Worm (Caenorhabditis elegans): Measurements from ENCODE around the gene pcp-5.
A peak's percentile ranks its signal among the peaks of the same experiment; 100 is the strongest.

pcp-5 gene

ce11 chrIII:7855468-7855867 is 51.9 kb downstream of the pcp-5 start (continued):
- TF ChIP-seq F49E8.2 (tag; optimal IDR thresholded peaks at IDR 0.05; ENCODE audit: insufficient read depth) (peak; percentile 82), rcor-1 (GFP tag; IDR thresholded peaks at IDR 0.05) (peak; percentile 61), C17E4.6 (GFP tag; IDR thresholded peaks at IDR 0.05) (0 out of 2 replicates have a peak, but pooled peaks have one; percentile 11), ztf-6 (GFP tag; IDR thresholded peaks at IDR 0.05) (no peak), tlf-1 (GFP tag; optimal IDR thresholded peaks at IDR 0.05) (peak; percentile 64), cebp-1 (GFP tag; IDR thresholded peaks at IDR 0.05) (no peak), cebp-1 (tag; optimal IDR thresholded peaks at IDR 0.05) (peak; percentile 19), B0336.3 (GFP tag; IDR thresholded peaks at IDR 0.05) (peak; percentile 82), ekl-4 (GFP tag; IDR thresholded peaks at IDR 0.05) (peak; percentile 78), nhr-90 (tag; optimal IDR thresholded peaks at IDR 0.05) (peak; percentile 9), lin-26 (GFP tag; IDR thresholded peaks at IDR 0.05) (peak; percentile 77), attf-6 (GFP tag; IDR thresholded peaks at IDR 0.05) (peak; percentile 79; the same call in 1 of the 2 replicates), ztf-18 (tag; optimal IDR thresholded peaks at IDR 0.05) (peak; percentile 45), F39B2.1 (GFP tag; IDR thresholded peaks at IDR 0.05) (peak; percentile 48; the same call in 1 of the 2 replicates), F52B5.7 (tag; optimal IDR thresholded peaks at IDR 0.05) (no peak), pbrm-1 (GFP tag; IDR thresholded peaks at IDR 0.05) (peak; percentile 66; the same call in 1 of the 2 replicates), athp-1 (tag; optimal IDR thresholded peaks at IDR 0.05) (peak; percentile 11), Y95B8A.8 (GFP tag; IDR thresholded peaks at IDR 0.05) (peak; percentile 69; the same call in 1 of the 2 replicates), F33H1.4 (GFP tag; IDR thresholded peaks at IDR 0.05) (0 out of 2 replicates have a peak, but pooled peaks have one; percentile 24), madf-8 (GFP tag; conservative IDR thresholded peaks at IDR 0.05) (peak; percentile 11; the same call in 1 of the 2 replicates), madf-3 (GFP tag; IDR thresholded peaks at IDR 0.05) (peak; percentile 74), efl-1 (GFP tag; optimal IDR thresholded peaks at IDR 0.05) (peak; percentile 14), nfya-1 (tag; optimal IDR thresholded peaks at IDR 0.05; ENCODE audit: borderline replicate concordance, insufficient read depth) (no peak), ama-1 (optimal IDR thresholded peaks at IDR 0.05) (no peak), ama-1 (GFP tag; optimal IDR thresholded peaks at IDR 0.05) (peak in 1 of 2 experiments; percentile 88), dox-1 (GFP tag; IDR thresholded peaks at IDR 0.05) (peak; percentile 48; the same call in 1 of the 2 replicates), hrde-1 (tag; optimal IDR thresholded peaks at IDR 0.05; ENCODE audit: borderline replicate concordance) (peak; percentile 76), madf-10 (tag; optimal IDR thresholded peaks at IDR 0.05) (no peak), Y56A3A.18 (GFP tag; IDR thresholded peaks at IDR 0.05) (0 out of 2 replicates have a peak, but pooled peaks have one; percentile 46), lin-35 (GFP tag; optimal IDR thresholded peaks at IDR 0.05) (peak in 1 of 3 experiments; percentile 22), aptf-3 (GFP tag; IDR thresholded peaks at IDR 0.05) (no peak), C06A6.2 (GFP tag; conservative IDR thresholded peaks at IDR 0.05) (no peak), snpc-1.3 (tag; optimal IDR thresholded peaks at IDR 0.05; ENCODE audit: insufficient read depth) (peak; percentile 11), hlh-12 (tag; optimal IDR thresholded peaks at IDR 0.05) (no peak), snpc-1.1 (tag; optimal IDR thresholded peaks at IDR 0.05; ENCODE audit: insufficient read depth) (peak; percentile 25)
